Fruit fly (Drosophila melanogaster) Kc167 (cell line): Measurements from ENCODE around the gene CG3713.

ENCODE experiments used
- Myc ChIP-seq: fragments of >200 bp; optimal IDR thresholded peaks from 2 replicates; lab custom pipeline; 2017; ENCODE audit warnings: missing external identifiers
- Sin3A ChIP-seq: fragments of >200 bp; optimal IDR thresholded peaks from 2 replicates; lab custom pipeline; 2018; ENCODE audit warnings: missing external identifiers
- h ChIP-seq: fragments of >200 bp; optimal IDR thresholded peaks from 3 replicates; lab custom pipeline; 2018; ENCODE audit warnings: missing external identifiers
- psq ChIP-seq: fragments of >200 bp; optimal IDR thresholded peaks from 2 replicates; lab custom pipeline; 2017; ENCODE audit warnings: missing external identifiers
- ttk ChIP-seq: sonication (Bioruptor generic); optimal IDR thresholded peaks from 2 replicates; lab custom pipeline; 2017; ENCODE audit warnings: missing external identifiers

dm6 chrX:843489-843888 lies 3.5 kb downstream of the CG3713 start:
- TF ChIP-seq ttk (lab: Kevin White, UChicago) (no peak), psq (lab: Kevin White, UChicago) (no peak), h (lab: Kevin White, UChicago) (no peak), Sin3A (lab: Kevin White, UChicago) (no peak), Myc (lab: Kevin White, UChicago) (no peak)
